Worm (Caenorhabditis elegans): ENCODE data around the gene ccm-2.

DNA sequence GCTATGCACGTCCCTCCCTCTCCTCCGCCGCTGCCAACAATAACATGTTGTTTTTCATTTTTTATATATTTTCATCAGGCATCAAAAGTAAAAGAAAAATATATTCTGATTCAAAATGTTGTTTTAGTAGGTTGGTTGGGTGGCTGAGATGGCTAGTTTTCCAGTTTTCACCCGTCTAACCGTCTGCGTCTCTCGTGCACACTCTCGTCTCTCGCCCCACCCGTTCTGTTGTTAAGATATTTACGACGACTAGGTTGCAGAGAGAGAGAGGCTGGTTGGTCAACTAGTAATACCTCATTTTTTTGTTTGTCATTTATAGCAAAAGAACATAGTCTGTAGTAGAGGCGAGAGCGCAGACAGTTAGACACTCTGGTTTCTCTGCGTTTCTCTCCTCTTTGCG is 4.2 kb downstream of the ccm-2 start:
- TF ChIP-seq F16B12.6 (tag; optimal IDR thresholded peaks at IDR 0.05) (no peak), sox-4 (tag; optimal IDR thresholded peaks at IDR 0.05) (no peak), ama-1 (optimal IDR thresholded peaks at IDR 0.05) (no peak), irx-1 (tag; optimal IDR thresholded peaks at IDR 0.05) (no peak), lsy-2 (tag; optimal IDR thresholded peaks at IDR 0.05) (peak in 1 of 2 experiments; percentile 5), zag-1 (tag; optimal IDR thresholded peaks at IDR 0.05) (no peak), nhr-71 (tag; optimal IDR thresholded peaks at IDR 0.05) (peak; percentile 9), tbx-2 (tag; optimal IDR thresholded peaks at IDR 0.05) (no peak), grh-1 (GFP tag; IDR thresholded peaks at IDR 0.05) (0 out of 2 replicates have a peak, but pooled peaks have one; percentile 13), elt-3 (tag; optimal IDR thresholded peaks at IDR 0.05) (no peak)

All from whole organism, L1 larva.